Worm (Caenorhabditis elegans): ENCODE data around the gene mett-10.

Gene mett-10

ce11 chrIII:10153003-10153402 lies 38.2 kb downstream of the mett-10 start:
- TF ChIP-seq nhr-90 (tag; optimal IDR thresholded peaks at IDR 0.05; ENCODE audit: poor library complexity): no peak
- no peak for TF ChIP-seq Y116A8C.19 (tag; optimal IDR thresholded peaks at IDR 0.05; ENCODE audit: borderline replicate concordance)
- TF ChIP-seq C34B4.2 (tag; optimal IDR thresholded peaks at IDR 0.05): no peak
- no peak for TF ChIP-seq grh-1 (GFP tag; IDR thresholded peaks at IDR 0.05)
- no peak for TF ChIP-seq unc-130 (tag; optimal IDR thresholded peaks at IDR 0.05)
- TF ChIP-seq nhr-85 (tag): no peak
- no peak for TF ChIP-seq nhr-76 (tag; optimal IDR thresholded peaks at IDR 0.05)
- TF ChIP-seq isw-1 (GFP tag; IDR thresholded peaks at IDR 0.05): peak; percentile 57
- no peak for TF ChIP-seq sox-4 (tag; optimal IDR thresholded peaks at IDR 0.05)
- peak; percentile 40 for TF ChIP-seq rnt-1 (tag; optimal IDR thresholded peaks at IDR 0.05)
- TF ChIP-seq dpl-1 (GFP tag; optimal IDR thresholded peaks at IDR 0.05): peak in 1 of 3 experiments; percentile 5
- peak; percentile 35; the same call in 1 of the 2 replicates for TF ChIP-seq nhr-19 (GFP tag; conservative IDR thresholded peaks at IDR 0.05)
- TF ChIP-seq ceh-88 (GFP tag; IDR thresholded peaks at IDR 0.05): no peak
- no peak for TF ChIP-seq zag-1 (tag; optimal IDR thresholded peaks at IDR 0.05)
- TF ChIP-seq sptf-1 (tag; optimal IDR thresholded peaks at IDR 0.05): no peak
- no peak for TF ChIP-seq elt-3 (tag; optimal IDR thresholded peaks at IDR 0.05)
- no peak for TF ChIP-seq C04F5.9 (tag; optimal IDR thresholded peaks at IDR 0.05)
- TF ChIP-seq zip-4 (GFP tag; optimal IDR thresholded peaks at IDR 0.05): no peak
- TF ChIP-seq mdl-1 (tag; optimal IDR thresholded peaks at IDR 0.05): peak in 1 of 2 experiments; percentile 35
- no peak for TF ChIP-seq alr-1 (tag; optimal IDR thresholded peaks at IDR 0.05; ENCODE audit: borderline replicate concordance)
- TF ChIP-seq ceh-90 (tag; optimal IDR thresholded peaks at IDR 0.05): no peak
- TF ChIP-seq lin-35 (GFP tag; optimal IDR thresholded peaks at IDR 0.05): peak in 1 of 2 experiments; percentile 24
- no peak for TF ChIP-seq unc-98 (GFP tag; IDR thresholded peaks at IDR 0.05)
- TF ChIP-seq nhr-47 (tag; optimal IDR thresholded peaks at IDR 0.05): peak; percentile 19
- TF ChIP-seq pqm-1 (tag; optimal IDR thresholded peaks at IDR 0.05): no peak
- peak; percentile 46 for TF ChIP-seq tbx-2 (tag; optimal IDR thresholded peaks at IDR 0.05)
- TF ChIP-seq unc-86 (tag; optimal IDR thresholded peaks at IDR 0.05): peak; percentile 50
- no peak for TF ChIP-seq nhr-11 (tag; optimal IDR thresholded peaks at IDR 0.05)
- no peak for TF ChIP-seq nhr-84 (tag; optimal IDR thresholded peaks at IDR 0.05)
- no peak for TF ChIP-seq ztf-11 (tag; optimal IDR thresholded peaks at IDR 0.05)
- no peak for TF ChIP-seq ets-5 (GFP tag; IDR thresholded peaks at IDR 0.05)
- TF ChIP-seq vab-15 (tag; optimal IDR thresholded peaks at IDR 0.05): no peak
- TF ChIP-seq mab-9 (GFP tag; IDR thresholded peaks at IDR 0.05): no peak
- TF ChIP-seq aly-2 (tag; optimal IDR thresholded peaks at IDR 0.05): no peak
- no peak for TF ChIP-seq hlh-17 (GFP tag; optimal IDR thresholded peaks at IDR 0.05; ENCODE audit: borderline replicate concordance)
- TF ChIP-seq lsy-2 (tag; optimal IDR thresholded peaks at IDR 0.05): peak; percentile 37 to 64
- TF ChIP-seq efl-1 (optimal IDR thresholded peaks at IDR 0.05): peak; percentile 21 to 47
- no peak for TF ChIP-seq efl-1 (GFP tag; optimal IDR thresholded peaks at IDR 0.05 in 1 of 2)
- TF ChIP-seq blmp-1 (tag; optimal IDR thresholded peaks at IDR 0.05): no peak
- TF ChIP-seq nhr-12 (tag; optimal IDR thresholded peaks at IDR 0.05): no peak
- TF ChIP-seq swsn-7 (tag; optimal IDR thresholded peaks at IDR 0.05): peak; percentile 35
- no peak for TF ChIP-seq nhr-28 (tag; optimal IDR thresholded peaks at IDR 0.05)
- no peak for TF ChIP-seq pax-3 (tag; optimal IDR thresholded peaks at IDR 0.05)
- no peak for TF ChIP-seq fos-1 (tag; optimal IDR thresholded peaks at IDR 0.05)
- no peak for TF ChIP-seq hlh-4 (tag; optimal IDR thresholded peaks at IDR 0.05)
- peak; percentile 93 for TF ChIP-seq lin-14 (GFP tag; optimal IDR thresholded peaks at IDR 0.05)
- TF ChIP-seq unc-30 (tag; optimal IDR thresholded peaks at IDR 0.05): no peak
- peak; percentile 52 for TF ChIP-seq snu-23 (GFP tag; optimal IDR thresholded peaks at IDR 0.05)
- peak; percentile 49 for TF ChIP-seq ceh-8 (GFP tag; optimal IDR thresholded peaks at IDR 0.05)
- TF ChIP-seq jun-1 (tag; optimal IDR thresholded peaks at IDR 0.05): no peak
- no peak for TF ChIP-seq mef-2 (tag; optimal IDR thresholded peaks at IDR 0.05)
- peak; percentile 70 for TF ChIP-seq nhr-71 (tag; optimal IDR thresholded peaks at IDR 0.05)
- no peak for TF ChIP-seq fkh-4 (tag; optimal IDR thresholded peaks at IDR 0.05; ENCODE audit: borderline replicate concordance)
- TF ChIP-seq xbp-1 (tag; optimal IDR thresholded peaks at IDR 0.05): peak; percentile 1
